Worm (Caenorhabditis elegans): ENCODE measurements around the gene C15H9.3.

Gene C15H9.3

DNA sequence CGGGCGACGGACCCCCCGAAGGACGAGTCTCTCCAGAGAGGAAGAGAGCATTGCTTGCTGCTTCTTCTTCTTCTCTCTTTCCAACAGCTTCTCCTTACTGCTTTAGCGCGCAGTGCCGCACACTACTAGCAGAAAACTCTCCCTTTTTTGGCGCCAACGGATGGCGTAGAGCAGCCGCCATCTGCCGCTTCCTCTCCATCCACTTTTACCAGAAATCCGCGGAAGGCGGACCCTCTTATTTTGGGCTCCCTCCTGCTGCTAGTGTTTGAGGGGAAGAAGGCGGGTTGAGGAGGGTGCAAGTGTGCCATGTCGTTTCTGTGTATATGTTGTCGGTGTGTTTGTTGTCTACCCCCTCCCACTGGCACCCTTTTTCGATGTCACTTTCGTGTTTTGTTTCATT is 18.8 kb downstream of the C15H9.3 start:
- TF ChIP-seq mep-1 (tag; optimal IDR thresholded peaks at IDR 0.05) (no peak), fkh-10 (GFP tag; optimal IDR thresholded peaks at IDR 0.05) (peak; percentile 33), mab-9 (GFP tag; IDR thresholded peaks at IDR 0.05) (0 out of 2 replicates have a peak, but pooled peaks have one; percentile 26), lin-14 (GFP tag; optimal IDR thresholded peaks at IDR 0.05) (peak; percentile 67), rnt-1 (tag; optimal IDR thresholded peaks at IDR 0.05) (no peak), xbp-1 (tag; optimal IDR thresholded peaks at IDR 0.05) (peak; percentile 6), nhr-71 (tag; optimal IDR thresholded peaks at IDR 0.05) (peak; percentile 13), zag-1 (tag; optimal IDR thresholded peaks at IDR 0.05) (no peak)

ce11 chrX:6138243-6138642 is 22.6 kb downstream of the C15H9.3 start, which contains the start of gene Y72A10A.1:
TSS of gene Y72A10A.1 (minus strand) at chrX:6138343.
- TF ChIP-seq blmp-1 (tag; optimal IDR thresholded peaks at IDR 0.05) (no peak), zag-1 (tag; optimal IDR thresholded peaks at IDR 0.05) (no peak), ama-1 (optimal IDR thresholded peaks at IDR 0.05) (no peak), lin-39 (tag; optimal IDR thresholded peaks at IDR 0.05) (no peak), ets-5 (GFP tag; IDR thresholded peaks at IDR 0.05) (no peak), alr-1 (tag; optimal IDR thresholded peaks at IDR 0.05; ENCODE audit: borderline replicate concordance) (no peak), nhr-77 (tag; optimal IDR thresholded peaks at IDR 0.05) (no peak), lsy-2 (tag; optimal IDR thresholded peaks at IDR 0.05) (no peak), nhr-71 (tag; optimal IDR thresholded peaks at IDR 0.05) (no peak), elt-3 (tag; optimal IDR thresholded peaks at IDR 0.05) (no peak), hlh-4 (tag; optimal IDR thresholded peaks at IDR 0.05) (no peak), unc-86 (tag; optimal IDR thresholded peaks at IDR 0.05) (no peak), nhr-47 (tag; optimal IDR thresholded peaks at IDR 0.05) (no peak), nhr-28 (tag; optimal IDR thresholded peaks at IDR 0.05) (no peak), ztf-11 (tag; optimal IDR thresholded peaks at IDR 0.05) (no peak), fkh-4 (tag; optimal IDR thresholded peaks at IDR 0.05; ENCODE audit: borderline replicate concordance) (no peak), lir-3 (tag; optimal IDR thresholded peaks at IDR 0.05; ENCODE audit: poor library complexity) (no peak)

DNA sequence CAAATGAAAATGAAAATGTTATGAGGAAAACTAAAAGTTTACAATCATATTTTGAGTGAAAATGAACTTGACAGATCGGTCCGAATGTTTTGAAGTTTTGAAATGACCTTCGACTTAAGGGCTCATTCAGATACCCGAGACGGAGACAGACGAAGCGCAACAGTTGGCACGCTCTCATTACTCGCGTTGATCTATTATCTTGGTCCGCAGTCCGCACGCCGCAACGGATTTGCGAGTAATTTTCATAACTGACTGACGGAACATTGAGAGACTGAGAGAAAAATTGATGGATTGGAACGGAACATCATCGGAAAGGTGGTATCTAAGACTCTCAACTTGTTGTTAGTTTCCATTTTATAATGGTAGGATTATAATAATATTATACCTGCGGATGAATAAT is 30.3 kb downstream of the C15H9.3 start:
- TF ChIP-seq snpc-4 (tag; optimal IDR thresholded peaks at IDR 0.05) (no peak), irx-1 (tag; optimal IDR thresholded peaks at IDR 0.05) (no peak), lin-14 (GFP tag; optimal IDR thresholded peaks at IDR 0.05) (peak; percentile 32), rnt-1 (tag; optimal IDR thresholded peaks at IDR 0.05) (peak; percentile 21), grh-1 (GFP tag; IDR thresholded peaks at IDR 0.05) (no peak)

DNA sequence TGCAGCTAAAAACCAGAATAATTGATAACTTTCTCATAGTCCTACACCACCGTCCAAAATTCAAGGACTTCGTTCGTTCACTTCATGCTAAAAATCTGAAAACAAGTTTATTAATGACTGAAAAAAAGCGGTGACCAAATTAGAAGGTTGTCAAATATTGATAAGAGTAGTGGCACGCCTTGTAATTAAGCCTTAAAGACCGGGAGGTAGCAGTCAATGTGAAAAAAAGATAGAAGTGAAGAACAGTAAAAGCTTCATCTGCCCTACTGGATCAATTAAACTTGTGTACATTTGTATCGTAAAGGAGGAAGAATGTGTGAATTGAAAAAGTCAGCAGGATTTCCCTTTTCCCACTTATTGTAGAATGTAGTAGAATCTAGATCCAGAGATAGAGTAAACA is 34.8 kb downstream of the C15H9.3 start, which contains the start of gene tag-275:
TSS of gene tag-275 (minus strand) at position 101 of the 400 bp plus-strand sequence.
- TF ChIP-seq blmp-1 (tag; optimal IDR thresholded peaks at IDR 0.05) (no peak), efl-3 (GFP tag; optimal IDR thresholded peaks at IDR 0.05) (no peak), egl-13 (tag; optimal IDR thresholded peaks at IDR 0.05) (no peak), swsn-7 (tag; optimal IDR thresholded peaks at IDR 0.05) (no peak), ceh-90 (tag; optimal IDR thresholded peaks at IDR 0.05) (no peak), mef-2 (tag; optimal IDR thresholded peaks at IDR 0.05) (no peak), ceh-8 (GFP tag; optimal IDR thresholded peaks at IDR 0.05) (no peak), fkh-10 (GFP tag; optimal IDR thresholded peaks at IDR 0.05) (no peak), F16B12.6 (tag; optimal IDR thresholded peaks at IDR 0.05) (no peak), aha-1 (tag; optimal IDR thresholded peaks at IDR 0.05) (no peak), fos-1 (tag; optimal IDR thresholded peaks at IDR 0.05) (no peak), unc-62 (GFP tag; optimal IDR thresholded peaks at IDR 0.05) (no peak), hlh-4 (tag; optimal IDR thresholded peaks at IDR 0.05) (no peak), nhr-76 (tag; optimal IDR thresholded peaks at IDR 0.05) (no peak)
